Fruit fly (Drosophila melanogaster) whole organism, embryonic: ENCODE results near the gene CG15461.

Experiments used
- Awh ChIP-seq: fragments of 200-800 bp; sonication (Bioruptor generic); IDR thresholded peaks from 2 replicates; pipeline ENCODE4, ENCODE4 v1.3.6; 2022; ENCODE audit warnings: missing biosample characterization, missing genetic modification characterization
- Bdp1 ChIP-seq: fragments of 200-800 bp; sonication (Bioruptor generic); optimal IDR thresholded peaks from 3 replicates; lab custom pipeline; 2016; ENCODE audit warnings: missing biosample characterization, missing genetic modification characterization
- C15 ChIP-seq: fragments of 200-800 bp; sonication (Bioruptor generic); IDR thresholded peaks from 3 replicates; pipeline ENCODE4 v1.3.6; 2022; ENCODE audit warnings: missing biosample characterization, missing genetic modification characterization
- CG10267 ChIP-seq: fragments of 200-800 bp; sonication (Bioruptor generic); optimal IDR thresholded peaks from 2 replicates; lab custom pipeline; 2018; ENCODE audit warnings: missing biosample characterization, mild to moderate bottlenecking, missing genetic modification characterization, moderate library complexity
- CG10543 ChIP-seq: fragments of 200-800 bp; sonication (Bioruptor generic); optimal IDR thresholded peaks from 3 replicates; lab custom pipeline; 2017; ENCODE audit warnings: missing biosample characterization, mild to moderate bottlenecking, missing genetic modification characterization, moderate library complexity
- CG11504 ChIP-seq: fragments of 200-800 bp; sonication (Bioruptor generic); optimal IDR thresholded peaks from 3 replicates; lab custom pipeline; 2019; ENCODE audit warnings: missing biosample characterization, mild to moderate bottlenecking, missing genetic modification characterization, moderate library complexity
- CG11560 ChIP-seq: fragments of 200-800 bp; sonication (Bioruptor generic); IDR thresholded peaks from 3 replicates; pipeline ENCODE4 v1.3.6; 2022; ENCODE audit warnings: missing biosample characterization, missing genetic modification characterization
- CG11695 ChIP-seq: fragments of 200-800 bp; sonication (Bioruptor generic); IDR thresholded peaks from 3 replicates; pipeline ENCODE4 v1.3.6; 2022; ENCODE audit warnings: missing biosample characterization, missing genetic modification characterization
- CG12155 ChIP-seq: fragments of 200-800 bp; sonication (Bioruptor generic); optimal IDR thresholded peaks from 3 replicates; lab custom pipeline; 2016; ENCODE audit warnings: missing biosample characterization, missing genetic modification characterization
- CG12299 ChIP-seq: fragments of 200-800 bp; sonication (Bioruptor generic); optimal IDR thresholded peaks from 2 replicates; lab custom pipeline; 2018; ENCODE audit warnings: missing biosample characterization, mild to moderate bottlenecking, missing genetic modification characterization
- CG14860 ChIP-seq: fragments of 200-800 bp; sonication (Bioruptor generic); IDR thresholded peaks from 3 replicates; pipeline ENCODE4 v1.3.6; 2022; ENCODE audit warnings: missing biosample characterization, missing genetic modification characterization; ENCODE audit not compliant: partially characterized antibody
- CG16779 ChIP-seq: fragments of 200-800 bp; sonication (Bioruptor generic); IDR thresholded peaks from 2 replicates; pipeline ENCODE4 v1.3.6; 2022; ENCODE audit warnings: missing biosample characterization, missing genetic modification characterization
- CG1792 ChIP-seq: fragments of 200-800 bp; sonication (Bioruptor generic); optimal IDR thresholded peaks from 2 replicates; lab custom pipeline; 2016; ENCODE audit warnings: missing biosample characterization, missing genetic modification characterization
- CG2875 ChIP-seq: fragments of 200-800 bp; sonication (Bioruptor generic); optimal IDR thresholded peaks from 2 replicates; lab custom pipeline; 2017; ENCODE audit warnings: missing biosample characterization, mild to moderate bottlenecking, missing genetic modification characterization, missing genetic modification reagents
- CG32767 ChIP-seq: fragments of 200-800 bp; sonication (Bioruptor generic); IDR thresholded peaks from 2 replicates; pipeline ENCODE4 v1.3.6; 2022; ENCODE audit warnings: missing biosample characterization, missing genetic modification characterization
- CG6272 ChIP-seq: fragments of 200-800 bp; sonication (Bioruptor generic); IDR thresholded peaks from 2 replicates; pipeline ENCODE4 v1.3.6; 2022; ENCODE audit warnings: missing biosample characterization, missing genetic modification characterization
- CG7745 ChIP-seq: fragments of 200-800 bp; sonication (Bioruptor generic); optimal IDR thresholded peaks from 2 replicates; lab custom pipeline; 2018; ENCODE audit warnings: missing biosample characterization, mild to moderate bottlenecking, missing genetic modification characterization, moderate library complexity
- CG7786 ChIP-seq: fragments of 200-800 bp; sonication (Bioruptor generic); optimal IDR thresholded peaks from 2 replicates; lab custom pipeline; 2016; ENCODE audit warnings: missing biosample characterization, missing genetic modification characterization
- CG9437 ChIP-seq: fragments of 200-800 bp; sonication (Bioruptor generic); optimal IDR thresholded peaks from 2 replicates; lab custom pipeline; 2018; ENCODE audit warnings: missing biosample characterization, mild to moderate bottlenecking, missing genetic modification characterization
- CG9876 ChIP-seq: fragments of 200-800 bp; sonication (Bioruptor generic); optimal IDR thresholded peaks from 2 replicates; lab custom pipeline; 2016; ENCODE audit warnings: missing biosample characterization, missing genetic modification characterization
- CkIIα-i1 ChIP-seq: fragments of 200-800 bp; sonication (Bioruptor generic); IDR thresholded peaks from 2 replicates; pipeline ENCODE4 v1.3.6; 2022; ENCODE audit warnings: missing biosample characterization, missing genetic modification characterization
- D ChIP-seq, 2 experiments: fragments of 200-800 bp in 1 of 2; fragments of >200 bp in 1 of 2; sonication (Bioruptor generic) in 1 of 2; optimal IDR thresholded peaks; 2 replicates in 1 of 2; 3 replicates in 1 of 2; lab custom pipeline; 2017; ENCODE audit warnings: mild to moderate bottlenecking in 1 of 2, missing biosample characterization in 1 of 2, missing genetic modification characterization in 1 of 2, missing genetic modification reagents in 1 of 2
- Dref ChIP-seq: fragments of 200-800 bp; sonication (Bioruptor generic); IDR thresholded peaks from 2 replicates; pipeline ENCODE4 v1.3.6; 2022; ENCODE audit warnings: missing biosample characterization, missing genetic modification characterization
- HLH54F ChIP-seq: fragments of 200-800 bp; sonication (Bioruptor generic); optimal IDR thresholded peaks from 3 replicates; lab custom pipeline; 2016; ENCODE audit warnings: missing biosample characterization, missing genetic modification characterization
- HLHmδ ChIP-seq: fragments of 200-800 bp; sonication (Bioruptor generic); optimal IDR thresholded peaks from 2 replicates; lab custom pipeline; 2018; ENCODE audit warnings: missing biosample characterization, mild to moderate bottlenecking, missing genetic modification characterization, moderate library complexity
- Lhr ChIP-seq: fragments of 200-800 bp; sonication (Bioruptor generic); optimal IDR thresholded peaks from 3 replicates; lab custom pipeline; 2017; ENCODE audit warnings: mild to moderate bottlenecking, missing biosample characterization, missing genetic modification reagents, missing genetic modification characterization
- Mrtf ChIP-seq: fragments of 200-800 bp; sonication (Bioruptor generic); IDR thresholded peaks from 3 replicates; pipeline ENCODE4 v1.3.6; 2022; ENCODE audit warnings: missing biosample characterization, missing genetic modification characterization
- Opbp ChIP-seq: fragments of 200-800 bp; sonication (Bioruptor generic); IDR thresholded peaks from 3 replicates; pipeline ENCODE4 v1.3.6; 2022; ENCODE audit warnings: missing biosample characterization, missing genetic modification characterization; ENCODE audit not compliant: partially characterized antibody
- Rx ChIP-seq: fragments of 200-800 bp; sonication (Bioruptor generic); IDR thresholded peaks from 2 replicates; pipeline ENCODE4 v1.3.6; 2022; ENCODE audit warnings: missing biosample characterization, missing genetic modification characterization
- Tbp ChIP-seq: fragments of >200 bp; optimal IDR thresholded peaks from 2 replicates; lab custom pipeline; 2018; ENCODE audit warnings: missing biosample characterization, missing genetic modification characterization
- YL-1 ChIP-seq: fragments of 200-800 bp; sonication (Bioruptor generic); optimal IDR thresholded peaks from 3 replicates; lab custom pipeline; 2017; ENCODE audit warnings: missing biosample characterization, mild to moderate bottlenecking, missing genetic modification characterization
- abd-A ChIP-seq: fragments of 200-800 bp; sonication (Bioruptor generic); optimal IDR thresholded peaks from 3 replicates; lab custom pipeline; 2019; ENCODE audit warnings: missing biosample characterization, mild to moderate bottlenecking, missing genetic modification characterization, moderate library complexity
- bcd ChIP-seq: fragments of 200-800 bp; sonication (Bioruptor generic); optimal IDR thresholded peaks from 2 replicates; lab custom pipeline; 2017; ENCODE audit warnings: missing biosample characterization, mild to moderate bottlenecking, missing genetic modification characterization
- emc ChIP-seq: fragments of 200-800 bp; sonication (Bioruptor generic); optimal IDR thresholded peaks from 2 replicates; lab custom pipeline; 2016; ENCODE audit warnings: missing biosample characterization, missing genetic modification characterization
- exex ChIP-seq: fragments of 200-800 bp; sonication (Bioruptor generic); optimal IDR thresholded peaks from 4 replicates; lab custom pipeline; 2018; ENCODE audit warnings: missing biosample characterization, mild to moderate bottlenecking, missing genetic modification characterization, moderate library complexity
- eyg ChIP-seq: fragments of 200-800 bp; sonication (Bioruptor generic); optimal IDR thresholded peaks from 3 replicates; lab custom pipeline; 2016; ENCODE audit warnings: missing biosample characterization, missing genetic modification characterization
- gcm2 ChIP-seq: fragments of 200-800 bp; sonication (Bioruptor generic); optimal IDR thresholded peaks from 2 replicates; lab custom pipeline; 2016; ENCODE audit warnings: missing biosample characterization, missing genetic modification characterization
- hbn ChIP-seq: fragments of 200-800 bp; sonication (Bioruptor generic); IDR thresholded peaks from 2 replicates; pipeline ENCODE4 v1.3.6; 2022; ENCODE audit warnings: missing biosample characterization, missing genetic modification characterization; ENCODE audit not compliant: partially characterized antibody
- her ChIP-seq: fragments of 200-800 bp; sonication (Bioruptor generic); optimal IDR thresholded peaks from 2 replicates; lab custom pipeline; 2016; ENCODE audit warnings: missing biosample characterization, missing genetic modification characterization
- kni ChIP-seq: fragments of 200-800 bp; sonication (Bioruptor generic); optimal IDR thresholded peaks from 3 replicates; lab custom pipeline; 2017; ENCODE audit warnings: mild to moderate bottlenecking, missing biosample characterization, missing genetic modification reagents, missing genetic modification characterization
- prd ChIP-seq, 3 experiments: fragments of >200 bp in 2 of 3; fragments of 200-800 bp in 1 of 3; sonication (Bioruptor generic) in 1 of 3; optimal IDR thresholded peaks in 2 of 3; IDR thresholded peaks in 1 of 3; 2 replicates in 2 of 3; 3 replicates in 1 of 3; pipeline versions ENCODE4 v1.3.6 to Lab custom; 2017 to 2022; ENCODE audit warnings: missing biosample characterization in 1 of 3, missing genetic modification characterization in 1 of 3
- sens ChIP-seq: fragments of 200-800 bp; sonication (Bioruptor generic); peaks from one replicate; lab custom pipeline; 2016; ENCODE audit warnings: missing biosample characterization, missing genetic modification characterization
- slbo ChIP-seq: fragments of 200-800 bp; sonication (Bioruptor generic); IDR thresholded peaks from 2 replicates; pipeline ENCODE4 v1.3.6; 2022; ENCODE audit warnings: missing biosample characterization, missing genetic modification characterization
- slou ChIP-seq: fragments of 200-800 bp; sonication (Bioruptor generic); optimal IDR thresholded peaks from 3 replicates; lab custom pipeline; 2016; ENCODE audit warnings: missing biosample characterization, missing genetic modification characterization
- sna ChIP-seq: fragments of 200-800 bp; sonication (Bioruptor generic); IDR thresholded peaks from 2 replicates; pipeline ENCODE4 v1.3.6; 2022; ENCODE audit warnings: missing biosample characterization, missing genetic modification characterization; ENCODE audit not compliant: partially characterized antibody
- tin ChIP-seq: fragments of 200-800 bp; sonication (Bioruptor generic); optimal IDR thresholded peaks from 3 replicates; lab custom pipeline; 2016; ENCODE audit warnings: missing biosample characterization, missing genetic modification characterization
- tna ChIP-seq: fragments of 200-800 bp; sonication (Bioruptor generic); IDR thresholded peaks from 2 replicates; pipeline ENCODE4 v1.3.6; 2022; ENCODE audit warnings: missing biosample characterization, missing genetic modification characterization; ENCODE audit not compliant: partially characterized antibody
- toy ChIP-seq: fragments of 200-800 bp; sonication (Bioruptor generic); IDR thresholded peaks from 2 replicates; pipeline ENCODE4 v1.3.6; 2022; ENCODE audit warnings: missing biosample characterization, missing genetic modification characterization
- tx ChIP-seq: fragments of 200-800 bp; sonication (Bioruptor generic); optimal IDR thresholded peaks from 2 replicates; lab custom pipeline; 2016; ENCODE audit warnings: missing biosample characterization, missing genetic modification characterization
- usp ChIP-seq: fragments of >200 bp; optimal IDR thresholded peaks from 2 replicates; lab custom pipeline; 2017; ENCODE audit warnings: missing biosample characterization, missing genetic modification characterization

The CG15461 gene

dm6 chrX:20511382-20511853 is 25.4 kb downstream of the CG15461 start, which contains the start of gene CG1812 (continued):
- TF ChIP-seq Dref (peak; percentile 40), CG14860 (no peak), slbo (GFP tag; lab: Robert Waterston, UW) (peak; percentile 65), gcm2 (no peak), emc (no peak), sens (GFP tag; lab: Kevin White, UChicago) (peak; percentile 90), usp (GFP tag; lab: Kevin White, UChicago) (no peak), Bdp1 (no peak), prd (optimal IDR thresholded peaks at IDR 0.05; lab: Kevin White, UChicago) (no peak), prd (GFP tag; IDR thresholded peaks at IDR 0.05; lab: Robert Waterston, UW) (peak; percentile 60), exex (tag; lab: Kevin White, UChicago) (peak; percentile 9), CG11560 (tag; lab: Robert Waterston, UW) (no peak), CG11695 (peak; percentile 74; the same call in 2 of the 3 replicates), Mrtf (GFP tag; lab: Robert Waterston, UW) (peak; percentile 21; the same call in 1 of the 3 replicates), Opbp (GFP tag; lab: Robert Waterston, UW) (no peak), sna (no peak), HLHmδ (no peak), C15 (GFP tag; lab: Robert Waterston, UW) (no peak), CG7786 (GFP tag; lab: Kevin White, UChicago) (peak; percentile 30), CG11504 (tag; lab: Kevin White, UChicago) (peak; percentile 34), CG9437 (no peak), eyg (GFP tag; lab: Kevin White, UChicago) (no peak), toy (GFP tag; lab: Robert Waterston, UW) (no peak), abd-A (tag; lab: Kevin White, UChicago) (no peak), CG16779 (GFP tag; lab: Robert Waterston, UW) (no peak), CG12155 (GFP tag; lab: Kevin White, UChicago) (no peak), Rx (GFP tag; lab: Robert Waterston, UW) (peak; percentile 34; the same call in 1 of the 2 replicates), hbn (no peak), kni (no peak), CG7745 (no peak), Awh (GFP tag; lab: Robert Waterston, UW) (peak; percentile 45; the same call in 1 of the 2 replicates), bcd (no peak), Lhr (GFP tag; lab: Kevin White, UChicago) (no peak), CG10267 (tag; lab: Kevin White, UChicago) (peak; percentile 12), CG32767 (GFP tag; lab: Robert Waterston, UW) (no peak), CG6272 (GFP tag; lab: Robert Waterston, UW) (no peak), CG10543 (GFP tag; lab: Kevin White, UChicago) (no peak), Tbp (no peak), tin (GFP tag; lab: Kevin White, UChicago) (peak; percentile 25), HLH54F (GFP tag; lab: Kevin White, UChicago) (no peak), YL-1 (GFP tag; lab: Kevin White, UChicago) (no peak), tna (GFP tag; lab: Robert Waterston, UW) (no peak), slou (no peak), D (optimal IDR thresholded peaks at IDR 0.05; lab: Kevin White, UChicago) (no peak), D (GFP tag; optimal IDR thresholded peaks at IDR 0.05; lab: Kevin White, UChicago) (no peak), CG1792 (GFP tag; lab: Kevin White, UChicago) (no peak), CG12299 (tag; lab: Kevin White, UChicago) (no peak), CG9876 (GFP tag; lab: Kevin White, UChicago) (no peak), tx (GFP tag; lab: Kevin White, UChicago) (no peak), her (GFP tag; lab: Kevin White, UChicago) (peak; percentile 48), CG2875 (GFP tag; lab: Kevin White, UChicago) (peak; percentile 35), CkIIα-i1 (no peak)
